Fruit fly (Drosophila melanogaster) whole organism, embryonic: ENCODE data around the gene CG1532.

Source experiments
- Abd-B ChIP-seq: fragments of 200-800 bp; sonication (Bioruptor generic); optimal IDR thresholded peaks from 2 replicates; lab custom pipeline; 2018; ENCODE audit warnings: missing biosample characterization, mild to moderate bottlenecking, missing genetic modification characterization, moderate library complexity
- Asciz ChIP-seq: fragments of 200-800 bp; sonication (Bioruptor generic); optimal IDR thresholded peaks from 2 replicates; lab custom pipeline; 2017; ENCODE audit warnings: missing biosample characterization, mild to moderate bottlenecking, missing genetic modification characterization, missing genetic modification reagents
- CG11093 ChIP-seq: fragments of 200-800 bp; sonication (Bioruptor generic); IDR thresholded peaks from 3 replicates; pipeline ENCODE4 v1.3.6; 2022; ENCODE audit warnings: missing biosample characterization, missing genetic modification characterization
- CG12744 ChIP-seq: fragments of 200-800 bp; sonication (Bioruptor generic); optimal IDR thresholded peaks from 2 replicates; lab custom pipeline; 2016; ENCODE audit warnings: missing biosample characterization, missing genetic modification characterization
- CG12769 ChIP-seq: fragments of 200-800 bp; sonication (Bioruptor generic); optimal IDR thresholded peaks from 2 replicates; lab custom pipeline; 2019; ENCODE audit warnings: missing biosample characterization, mild to moderate bottlenecking, missing genetic modification characterization, moderate library complexity
- CG14710 ChIP-seq: fragments of 200-800 bp; sonication (Bioruptor generic); optimal IDR thresholded peaks from 3 replicates; lab custom pipeline; 2019; ENCODE audit warnings: missing biosample characterization, mild to moderate bottlenecking, missing genetic modification characterization, moderate library complexity
- CG1529 ChIP-seq: fragments of 200-800 bp; sonication (Bioruptor generic); optimal IDR thresholded peaks from 3 replicates; lab custom pipeline; 2018; ENCODE audit warnings: missing biosample characterization, missing genetic modification characterization
- CG15696 ChIP-seq: fragments of 200-800 bp; sonication (Bioruptor generic); optimal IDR thresholded peaks from 2 replicates; lab custom pipeline; 2019; ENCODE audit warnings: missing biosample characterization, mild to moderate bottlenecking, missing genetic modification characterization, moderate library complexity
- CG17385 ChIP-seq: fragments of 200-800 bp; sonication (Bioruptor generic); optimal IDR thresholded peaks from 3 replicates; lab custom pipeline; 2018; ENCODE audit warnings: missing biosample characterization, mild to moderate bottlenecking, missing genetic modification characterization
- CG30431 ChIP-seq: fragments of 200-800 bp; sonication (Bioruptor generic); optimal IDR thresholded peaks from 2 replicates; lab custom pipeline; 2017; ENCODE audit warnings: missing biosample characterization, missing genetic modification characterization
- CG31441 ChIP-seq: fragments of 200-800 bp; sonication (Bioruptor generic); IDR thresholded peaks from 2 replicates; pipeline ENCODE4 v1.3.6; 2022; ENCODE audit warnings: missing biosample characterization, missing genetic modification characterization
- CG4328 ChIP-seq: fragments of 200-800 bp; sonication (Bioruptor generic); optimal IDR thresholded peaks from 3 replicates; lab custom pipeline; 2017; ENCODE audit warnings: missing biosample characterization, missing genetic modification reagents, missing genetic modification characterization
- CG4820 ChIP-seq: fragments of 200-800 bp; sonication (Bioruptor generic); optimal IDR thresholded peaks from 3 replicates; lab custom pipeline; 2016; ENCODE audit warnings: missing biosample characterization, missing genetic modification characterization
- CG8290 ChIP-seq, 3 experiments: fragments of 200-800 bp; sonication (Bioruptor generic); optimal IDR thresholded peaks; 2 replicates each; lab custom pipeline; 2016 to 2019; ENCODE audit warnings: missing biosample characterization in 3 of 3, missing genetic modification characterization in 3 of 3, mild to moderate bottlenecking in 2 of 3, moderate library complexity in 1 of 3
- CoRest ChIP-seq: fragments of 200-800 bp; sonication (Bioruptor generic); optimal IDR thresholded peaks from 3 replicates; lab custom pipeline; 2018; ENCODE audit warnings: missing biosample characterization, mild to moderate bottlenecking, missing genetic modification characterization, moderate library complexity
- Dfd ChIP-seq, 2 experiments: fragments of >200 bp; optimal IDR thresholded peaks; 2 replicates each; lab custom pipeline; 2017; ENCODE audit warnings: missing biosample characterization in 2 of 2, missing genetic modification characterization in 2 of 2
- Dip3 ChIP-seq: fragments of 200-800 bp; sonication (Bioruptor generic); optimal IDR thresholded peaks from 3 replicates; lab custom pipeline; 2016; ENCODE audit warnings: missing biosample characterization, missing genetic modification characterization
- HLH3B ChIP-seq: fragments of 200-800 bp; sonication (Bioruptor generic); IDR thresholded peaks from 2 replicates; pipeline ENCODE4 v1.3.6; 2022; ENCODE audit warnings: missing biosample characterization, missing genetic modification characterization
- HLH4C ChIP-seq: fragments of 200-800 bp; sonication (Bioruptor generic); IDR thresholded peaks from 3 replicates; pipeline ENCODE4 v1.3.6; 2022; ENCODE audit warnings: missing biosample characterization, missing genetic modification characterization; ENCODE audit not compliant: partially characterized antibody
- HLHmδ ChIP-seq: fragments of 200-800 bp; sonication (Bioruptor generic); optimal IDR thresholded peaks from 2 replicates; lab custom pipeline; 2018; ENCODE audit warnings: missing biosample characterization, mild to moderate bottlenecking, missing genetic modification characterization, moderate library complexity
- Hr39 ChIP-seq: fragments of >200 bp; optimal IDR thresholded peaks from 2 replicates; lab custom pipeline; 2017
- Mes4 ChIP-seq: fragments of 200-800 bp; sonication (Bioruptor generic); optimal IDR thresholded peaks from 2 replicates; lab custom pipeline; 2016; ENCODE audit warnings: missing biosample characterization, missing genetic modification characterization
- Pdp1 ChIP-seq, 2 experiments: fragments of 200-800 bp; sonication (Bioruptor generic); optimal IDR thresholded peaks; 3 replicates each; lab custom pipeline; 2016; ENCODE audit warnings: missing biosample characterization in 2 of 2, missing genetic modification characterization in 2 of 2, mild to moderate bottlenecking in 1 of 2, moderate library complexity in 1 of 2
- Sox100B ChIP-seq: fragments of 200-800 bp; sonication (Bioruptor generic); optimal IDR thresholded peaks from 3 replicates; lab custom pipeline; 2018; ENCODE audit warnings: missing biosample characterization, mild to moderate bottlenecking, missing genetic modification characterization
- Sry-δ ChIP-seq: fragments of 200-800 bp; sonication (Bioruptor generic); optimal IDR thresholded peaks from 2 replicates; lab custom pipeline; 2016; ENCODE audit warnings: missing biosample characterization, missing genetic modification characterization
- Xbp1 ChIP-seq: fragments of 200-800 bp; sonication (Bioruptor generic); optimal IDR thresholded peaks from 3 replicates; lab custom pipeline; 2016; ENCODE audit warnings: missing biosample characterization, mild to moderate bottlenecking, missing genetic modification characterization
- Xrp1 ChIP-seq: fragments of 200-800 bp; sonication (Bioruptor generic); IDR thresholded peaks from 2 replicates; pipeline ENCODE4 v1.3.6; 2022; ENCODE audit warnings: missing biosample characterization, missing genetic modification characterization
- al ChIP-seq: fragments of 200-800 bp; sonication (Bioruptor generic); IDR thresholded peaks from 2 replicates; pipeline ENCODE4 v1.3.6; 2022; ENCODE audit warnings: missing biosample characterization, missing genetic modification characterization
- aop ChIP-seq: fragments of 200-800 bp; sonication (Bioruptor generic); IDR thresholded peaks from 2 replicates; pipeline ENCODE4 v1.3.6; 2022; ENCODE audit warnings: missing biosample characterization, missing genetic modification characterization
- bcd ChIP-seq: fragments of 200-800 bp; sonication (Bioruptor generic); optimal IDR thresholded peaks from 2 replicates; lab custom pipeline; 2017; ENCODE audit warnings: missing biosample characterization, mild to moderate bottlenecking, missing genetic modification characterization
- chm ChIP-seq: fragments of 200-800 bp; sonication (Bioruptor generic); IDR thresholded peaks from 2 replicates; pipeline ENCODE4 v1.3.6; 2022; ENCODE audit warnings: missing biosample characterization, missing genetic modification characterization
- dimm ChIP-seq: fragments of 200-800 bp; sonication (Bioruptor generic); IDR thresholded peaks from 2 replicates; pipeline ENCODE4 v1.3.6; 2022; ENCODE audit warnings: missing biosample characterization, missing genetic modification characterization
- fd64A ChIP-seq: fragments of 200-800 bp; sonication (Bioruptor generic); optimal IDR thresholded peaks from 3 replicates; lab custom pipeline; 2018; ENCODE audit warnings: missing biosample characterization, mild to moderate bottlenecking, missing genetic modification characterization
- fu2 ChIP-seq: fragments of 200-800 bp; sonication (Bioruptor generic); optimal IDR thresholded peaks from 2 replicates; lab custom pipeline; 2016; ENCODE audit warnings: missing biosample characterization, missing genetic modification characterization
- grn ChIP-seq: fragments of 200-800 bp; sonication (Bioruptor generic); optimal IDR thresholded peaks from 3 replicates; lab custom pipeline; 2017; ENCODE audit warnings: missing biosample characterization, missing genetic modification characterization
- hkb ChIP-seq, 2 experiments: fragments of 200-800 bp in 1 of 2; fragments of >200 bp in 1 of 2; sonication (Bioruptor generic) in 1 of 2; IDR thresholded peaks in 1 of 2; optimal IDR thresholded peaks in 1 of 2; 2 replicates each; pipeline versions ENCODE4 v1.3.6 to Lab custom; 2017 to 2022; ENCODE audit warnings: missing biosample characterization in 1 of 2, missing genetic modification characterization in 1 of 2
- ind ChIP-seq: fragments of 200-800 bp; sonication (Bioruptor generic); optimal IDR thresholded peaks from 3 replicates; lab custom pipeline; 2016; ENCODE audit warnings: missing biosample characterization, missing genetic modification characterization
- inv ChIP-seq: fragments of 200-800 bp; sonication (Bioruptor generic); IDR thresholded peaks from 2 replicates; pipeline ENCODE4 v1.3.6; 2022; ENCODE audit warnings: missing biosample characterization, missing genetic modification characterization; ENCODE audit not compliant: partially characterized antibody
- lilli ChIP-seq: fragments of 200-800 bp; sonication (Bioruptor generic); optimal IDR thresholded peaks from 3 replicates; lab custom pipeline; 2016; ENCODE audit warnings: missing biosample characterization, missing genetic modification characterization
- lmd ChIP-seq: fragments of 200-800 bp; sonication (Bioruptor generic); IDR thresholded peaks from 2 replicates; pipeline ENCODE4 v1.3.6; 2022; ENCODE audit warnings: missing biosample characterization, missing genetic modification characterization
- oc ChIP-seq: fragments of 200-800 bp; sonication (Bioruptor generic); optimal IDR thresholded peaks from 2 replicates; lab custom pipeline; 2018; ENCODE audit warnings: missing biosample characterization, mild to moderate bottlenecking, missing genetic modification characterization, moderate library complexity
- pb ChIP-seq: fragments of 200-800 bp; sonication (Bioruptor generic); optimal IDR thresholded peaks from 3 replicates; lab custom pipeline; 2016; ENCODE audit warnings: missing biosample characterization, missing genetic modification characterization
- prd ChIP-seq, 3 experiments: fragments of >200 bp in 2 of 3; fragments of 200-800 bp in 1 of 3; sonication (Bioruptor generic) in 1 of 3; optimal IDR thresholded peaks in 2 of 3; IDR thresholded peaks in 1 of 3; 2 replicates in 2 of 3; 3 replicates in 1 of 3; pipeline versions ENCODE4 v1.3.6 to Lab custom; 2017 to 2022; ENCODE audit warnings: missing biosample characterization in 1 of 3, missing genetic modification characterization in 1 of 3
- pros ChIP-seq: fragments of 200-800 bp; sonication (Bioruptor generic); optimal IDR thresholded peaks from 3 replicates; lab custom pipeline; 2019; ENCODE audit warnings: missing biosample characterization, mild to moderate bottlenecking, missing genetic modification characterization, moderate library complexity
- ro ChIP-seq: fragments of 200-800 bp; sonication (Bioruptor generic); IDR thresholded peaks from 2 replicates; pipeline ENCODE4 v1.3.6; 2022; ENCODE audit warnings: missing biosample characterization, missing genetic modification characterization
- scrt ChIP-seq: fragments of 200-800 bp; sonication (Bioruptor generic); optimal IDR thresholded peaks from 2 replicates; lab custom pipeline; 2018; ENCODE audit warnings: missing biosample characterization, mild to moderate bottlenecking, missing genetic modification characterization, moderate library complexity
- sisA ChIP-seq: fragments of 200-800 bp; sonication (Bioruptor generic); IDR thresholded peaks from 2 replicates; pipeline ENCODE4 v1.3.6; 2022; ENCODE audit warnings: missing biosample characterization, missing genetic modification characterization
- trh ChIP-seq: fragments of 200-800 bp; sonication (Bioruptor generic); optimal IDR thresholded peaks from 2 replicates; lab custom pipeline; 2016; ENCODE audit warnings: missing biosample characterization, missing genetic modification characterization
- ttk ChIP-seq: fragments of 200-800 bp; sonication (Bioruptor generic); IDR thresholded peaks from 2 replicates; pipeline ENCODE4 v2.1.2; 2022; ENCODE audit warnings: missing biosample characterization, missing genetic modification characterization

CG1532 gene

dm6 chrX:21053099-21053715 lies 25.0 kb upstream of the CG1532 start (continued):
- TF ChIP-seq bcd (GFP tag; lab: Kevin White, UChicago): peak; percentile 81
- peak; percentile 45 for TF ChIP-seq CG8290 (GFP tag; optimal IDR thresholded peaks at IDR 0.05; lab: Kevin White, UChicago)
- peak; percentile 46 to 94 for TF ChIP-seq CG8290 (tag; optimal IDR thresholded peaks at IDR 0.05; lab: Kevin White, UChicago)
- TF ChIP-seq CG1529 (GFP tag; lab: Kevin White, UChicago): peak; percentile 41
- peak; percentile 64 for TF ChIP-seq CG31441
- no peak for TF ChIP-seq Dfd (GFP tag; optimal IDR thresholded peaks at IDR 0.05; lab: Kevin White, UChicago)
- TF ChIP-seq CoRest (tag; lab: Kevin White, UChicago): peak; percentile 42
- TF ChIP-seq fd64A (GFP tag; lab: Kevin White, UChicago): peak; percentile 80
- peak; percentile 81 for TF ChIP-seq scrt (GFP tag; lab: Kevin White, UChicago)
- peak; percentile 72 for TF ChIP-seq Asciz
- TF ChIP-seq pb (GFP tag; lab: Kevin White, UChicago): peak; percentile 80
- peak; percentile 17 for TF ChIP-seq grn
- TF ChIP-seq prd (optimal IDR thresholded peaks at IDR 0.05; lab: Kevin White, UChicago): no peak
- TF ChIP-seq prd (GFP tag; IDR thresholded peaks at IDR 0.05; lab: Robert Waterston, UW): peak; percentile 61
- TF ChIP-seq Abd-B (GFP tag; lab: Kevin White, UChicago): peak; percentile 19
- peak; percentile 72 for TF ChIP-seq lilli (GFP tag; lab: Kevin White, UChicago)
- peak; percentile 27 for TF ChIP-seq CG4820
- TF ChIP-seq ttk (GFP tag; lab: Robert Waterston, UW): peak; percentile 39; the same call in 1 of the 2 replicates
- peak; percentile 96 for TF ChIP-seq Sry-δ (GFP tag; lab: Kevin White, UChicago)
- no peak for TF ChIP-seq trh
- TF ChIP-seq fu2 (GFP tag; lab: Kevin White, UChicago): peak; percentile 70
- TF ChIP-seq Mes4: peak; percentile 81
- peak; percentile 33; the same call in 1 of the 2 replicates for TF ChIP-seq aop (GFP tag; lab: Robert Waterston, UW)
- TF ChIP-seq Xbp1: peak; percentile 73
- TF ChIP-seq CG30431: peak; percentile 50
- peak; percentile 55 for TF ChIP-seq lmd (GFP tag; lab: Robert Waterston, UW)
- TF ChIP-seq HLH3B (GFP tag; lab: Robert Waterston, UW): peak; percentile 54; the same call in 1 of the 2 replicates
- TF ChIP-seq CG12744 (GFP tag; lab: Kevin White, UChicago): peak; percentile 24
- peak; percentile 84 for TF ChIP-seq CG4328 (GFP tag; lab: Kevin White, UChicago)
- peak; percentile 58 for TF ChIP-seq Dip3
- no peak for TF ChIP-seq pros
- peak; percentile 68 for TF ChIP-seq Sox100B (GFP tag; lab: Kevin White, UChicago)
- peak; percentile 44 for TF ChIP-seq CG14710
- peak; percentile 79 for TF ChIP-seq CG12769 (tag; lab: Kevin White, UChicago)
- peak; percentile 99 for TF ChIP-seq HLHmδ
- peak; percentile 56 for TF ChIP-seq oc (tag; lab: Kevin White, UChicago)
- TF ChIP-seq inv (GFP tag; lab: Robert Waterston, UW): peak; percentile 77
- TF ChIP-seq dimm (GFP tag; lab: Robert Waterston, UW): no peak
- TF ChIP-seq Pdp1 (GFP tag; optimal IDR thresholded peaks at IDR 0.05; lab: Kevin White, UChicago): peak; percentile 59 to 62
- peak; percentile 94 for TF ChIP-seq CG17385 (GFP tag; lab: Kevin White, UChicago)
- no peak for TF ChIP-seq hkb (optimal IDR thresholded peaks at IDR 0.05; lab: Kevin White, UChicago)
- TF ChIP-seq hkb (GFP tag; IDR thresholded peaks at IDR 0.05; lab: Robert Waterston, UW): peak; percentile 70
- peak; percentile 48; the same call in 1 of the 2 replicates for TF ChIP-seq al (GFP tag; lab: Robert Waterston, UW)
- no peak for TF ChIP-seq CG11093 (GFP tag; lab: Robert Waterston, UW)
- no peak for TF ChIP-seq Hr39 (lab: Kevin White, UChicago)
- peak; percentile 53 for TF ChIP-seq ind (GFP tag; lab: Kevin White, UChicago)
- peak; percentile 83 for TF ChIP-seq HLH4C
- no peak for TF ChIP-seq Xrp1 (GFP tag; lab: Robert Waterston, UW)
- peak; percentile 93 for TF ChIP-seq chm (GFP tag; lab: Robert Waterston, UW)
- TF ChIP-seq sisA (GFP tag; lab: Robert Waterston, UW): no peak
- TF ChIP-seq ro: no peak
- TF ChIP-seq CG15696 (tag; lab: Kevin White, UChicago): peak; percentile 20
